Worm (Caenorhabditis elegans) whole organism, L1 larva: ENCODE measurements around the gene srd-20.

Experiments used
- ceh-90 ChIP-seq: sonication (generic microtip); optimal IDR thresholded peaks from 2 replicates; lab custom pipeline; 2016; ENCODE audit warnings: missing genetic modification characterization, missing compliant biosample characterization
- elt-3 ChIP-seq, 6 experiments: fragments of 150-350 bp in 1 of 6; sonication (generic microtip); optimal IDR thresholded peaks; 2 replicates each; lab custom pipeline; 2017 to 2018; ENCODE audit warnings: missing biosample characterization in 6 of 6, missing genetic modification characterization in 6 of 6, inconsistent platforms in 1 of 6
- mab-9 ChIP-seq: fragments of 200-800 bp; sonication (Bioruptor generic); IDR thresholded peaks from 2 replicates; pipeline ENCODE4 v1.3.6; 2022; ENCODE audit warnings: missing genetic modification reagents, missing genetic modification characterization, missing compliant biosample characterization
- mep-1 ChIP-seq: fragments of 150-350 bp; optimal IDR thresholded peaks from 2 replicates; lab custom pipeline; 2014; ENCODE audit warnings: missing biosample characterization, missing genetic modification characterization
- unc-130 ChIP-seq: fragments of 150-350 bp; optimal IDR thresholded peaks from 2 replicates; lab custom pipeline; 2017; ENCODE audit warnings: missing biosample characterization, missing genetic modification characterization, inconsistent platforms

DNA sequence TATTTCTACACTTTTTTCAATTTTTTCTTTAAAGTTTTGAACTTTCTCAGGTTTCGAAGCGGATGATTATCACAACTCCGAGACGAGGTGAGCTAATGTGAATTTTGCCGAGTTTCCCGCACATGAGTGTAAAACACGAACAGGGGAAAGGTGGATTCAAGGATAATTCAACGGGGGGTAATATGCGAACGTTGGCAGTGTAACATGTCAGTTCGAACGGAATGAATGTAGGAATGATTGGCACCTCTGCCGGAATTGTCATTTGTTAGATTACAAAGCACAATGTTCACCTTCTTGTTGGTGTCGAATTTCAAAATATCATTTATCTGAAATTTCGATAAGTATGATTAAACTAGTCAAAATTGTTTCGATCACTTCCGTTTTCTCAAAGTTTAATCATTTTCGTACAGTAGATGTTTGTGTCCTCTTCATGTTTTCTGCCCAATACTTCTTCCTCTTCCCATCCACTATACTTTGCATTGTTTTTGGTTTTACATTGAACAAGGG lies 36.4 kb upstream of the srd-20 start, which contains the start of gene picc-1:
- TF ChIP-seq unc-130 (tag; lab: Kevin White, UChicago) (no peak), mep-1 (tag; lab: Kevin White, UChicago) (no peak), ceh-90 (tag; lab: Kevin White, UChicago) (no peak), elt-3 (tag; optimal IDR thresholded peaks at IDR 0.05; lab: Kevin White, UChicago) (no peak), mab-9 (GFP tag; lab: Robert Waterston, UW) (no peak)
